Fruit fly (Drosophila melanogaster) whole organism, wandering third instar larva: ENCODE data around the gene CG43915.

Experiments
- Abd-B ChIP-seq: fragments of >200 bp; optimal IDR thresholded peaks from 2 replicates; lab custom pipeline; 2017; ENCODE audit warnings: missing biosample characterization, missing genetic modification characterization
- CG32264 ChIP-seq: fragments of 200-800 bp; sonication (Bioruptor generic); optimal IDR thresholded peaks from 2 replicates; lab custom pipeline; 2016; ENCODE audit warnings: missing biosample characterization, missing genetic modification characterization
- CrebA ChIP-seq: fragments of 200-800 bp; sonication (Bioruptor generic); optimal IDR thresholded peaks from 2 replicates; lab custom pipeline; 2016; ENCODE audit warnings: missing biosample characterization, mild to moderate bottlenecking, missing genetic modification characterization, borderline replicate concordance
- Dfd ChIP-seq: fragments of >200 bp; optimal IDR thresholded peaks from 2 replicates; lab custom pipeline; 2017; ENCODE audit warnings: missing biosample characterization, missing genetic modification characterization
- Dif ChIP-seq: fragments of 200-275, 200-300 bp; sonication (Bioruptor generic); optimal IDR thresholded peaks from 2 replicates; lab custom pipeline; 2018; ENCODE audit warnings: missing biosample characterization, missing genetic modification characterization; ENCODE audit not compliant: partially characterized antibody
- GATAd ChIP-seq: sonication (Bioruptor generic); optimal IDR thresholded peaks from 2 replicates; lab custom pipeline; 2016; ENCODE audit warnings: missing biosample characterization, missing genetic modification characterization
- Hr83 ChIP-seq: fragments of 200-300 bp; sonication (Bioruptor generic); optimal IDR thresholded peaks from 2 replicates; lab custom pipeline; 2016; ENCODE audit warnings: missing biosample characterization, mild to moderate bottlenecking, missing genetic modification characterization, moderate library complexity; ENCODE audit not compliant: poor library complexity, severe bottlenecking
- Mio ChIP-seq: sonication (Bioruptor generic); optimal IDR thresholded peaks from 2 replicates; lab custom pipeline; 2016; ENCODE audit warnings: missing biosample characterization, missing genetic modification characterization
- Myc ChIP-seq: fragments of >200 bp; optimal IDR thresholded peaks from 2 replicates; lab custom pipeline; 2017
- N ChIP-seq: fragments of >200 bp; optimal IDR thresholded peaks from 2 replicates; lab custom pipeline; 2018; ENCODE audit warnings: missing biosample characterization, missing external identifiers, missing genetic modification characterization
- OdsH ChIP-seq: fragments of 200-800 bp; sonication (Bioruptor generic); optimal IDR thresholded peaks from 2 replicates; lab custom pipeline; 2016; ENCODE audit warnings: missing biosample characterization, mild to moderate bottlenecking, missing genetic modification characterization
- Rel ChIP-seq, 2 experiments: fragments of 200-800 bp; sonication (Bioruptor generic) in 1 of 2; optimal IDR thresholded peaks; 2 replicates in 1 of 2; 3 replicates in 1 of 2; lab custom pipeline; 2016 to 2019; ENCODE audit warnings: mild to moderate bottlenecking in 2 of 2, missing biosample characterization in 2 of 2, missing genetic modification characterization in 2 of 2, moderate library complexity in 1 of 2
- Vsx2 ChIP-seq: fragments of 200-300, 225-300 bp; sonication (Bioruptor generic); optimal IDR thresholded peaks from 2 replicates; lab custom pipeline; 2018; ENCODE audit warnings: missing biosample characterization, missing genetic modification characterization; ENCODE audit not compliant: partially characterized antibody
- br ChIP-seq: fragments of 200-800 bp; sonication (Bioruptor generic); optimal IDR thresholded peaks from 2 replicates; lab custom pipeline; 2016; ENCODE audit warnings: missing biosample characterization, missing genetic modification characterization
- dl ChIP-seq, 2 experiments: fragments of 175-275, 200-275 bp in 1 of 2; fragments of 200-275 bp in 1 of 2; sonication (Bioruptor generic); optimal IDR thresholded peaks; lab custom pipeline; 2018; ENCODE audit warnings: mild to moderate bottlenecking in 2 of 2, missing biosample characterization in 2 of 2, missing genetic modification characterization in 2 of 2, moderate library complexity in 2 of 2; ENCODE audit not compliant: partially characterized antibody in 2 of 2, insufficient read depth in 1 of 2
- dmrt93B ChIP-seq: fragments of 200-800 bp; sonication (Bioruptor generic); optimal IDR thresholded peaks from 2 replicates; lab custom pipeline; 2018; ENCODE audit warnings: missing biosample characterization, mild to moderate bottlenecking, missing genetic modification characterization
- dsf ChIP-seq: sonication (Bioruptor generic); optimal IDR thresholded peaks from 2 replicates; lab custom pipeline; 2016; ENCODE audit warnings: missing biosample characterization, missing genetic modification characterization, borderline replicate concordance
- ey ChIP-seq: fragments of 200-800 bp; sonication (Bioruptor generic); optimal IDR thresholded peaks from 2 replicates; lab custom pipeline; 2016; ENCODE audit warnings: missing biosample characterization, missing genetic modification characterization
- foxo ChIP-seq, 2 experiments: fragments of 200-800 bp; sonication (Bioruptor generic); optimal IDR thresholded peaks; 2 replicates in 1 of 2; 3 replicates in 1 of 2; lab custom pipeline; 2016 to 2017; ENCODE audit warnings: missing biosample characterization in 2 of 2, missing genetic modification characterization in 2 of 2
- fru ChIP-seq: fragments of 200-800 bp; sonication (Bioruptor generic); optimal IDR thresholded peaks from 3 replicates; lab custom pipeline; 2016; ENCODE audit warnings: missing biosample characterization, mild to moderate bottlenecking, missing genetic modification characterization
- h ChIP-seq: fragments of 200-800 bp; sonication (Bioruptor generic); optimal IDR thresholded peaks from 3 replicates; lab custom pipeline; 2016; ENCODE audit warnings: missing biosample characterization, mild to moderate bottlenecking, missing genetic modification characterization
- jim ChIP-seq: fragments of 175-275, 200-325 bp; sonication (Bioruptor generic); optimal IDR thresholded peaks from 2 replicates; lab custom pipeline; 2016; ENCODE audit warnings: missing biosample characterization, mild to moderate bottlenecking, missing genetic modification characterization
- lola ChIP-seq: fragments of >200 bp; optimal IDR thresholded peaks from 2 replicates; lab custom pipeline; 2017; ENCODE audit warnings: missing biosample characterization, missing genetic modification characterization
- pan ChIP-seq: fragments of >200 bp; optimal IDR thresholded peaks from 2 replicates; lab custom pipeline; 2017
- psq ChIP-seq: fragments of 200-800 bp; sonication (Bioruptor generic); optimal IDR thresholded peaks from 3 replicates; lab custom pipeline; 2017; ENCODE audit warnings: missing biosample characterization, mild to moderate bottlenecking, missing genetic modification characterization, moderate library complexity
- rgr ChIP-seq: fragments of 200-800 bp; sonication (Bioruptor generic); optimal IDR thresholded peaks from 3 replicates; lab custom pipeline; 2016; ENCODE audit warnings: missing biosample characterization, mild to moderate bottlenecking, missing genetic modification characterization
- sage ChIP-seq: fragments of 200-800 bp; sonication (Bioruptor generic); optimal IDR thresholded peaks from 2 replicates; lab custom pipeline; 2016; ENCODE audit warnings: missing biosample characterization, mild to moderate bottlenecking, missing genetic modification characterization
- sv ChIP-seq: fragments of 200-800 bp; sonication (Bioruptor generic); optimal IDR thresholded peaks from 3 replicates; lab custom pipeline; 2016; ENCODE audit warnings: missing biosample characterization, missing genetic modification characterization
- tai ChIP-seq: sonication (Bioruptor generic); optimal IDR thresholded peaks from 2 replicates; lab custom pipeline; 2016; ENCODE audit warnings: missing biosample characterization, missing genetic modification characterization

The CG43915 gene

DNA sequence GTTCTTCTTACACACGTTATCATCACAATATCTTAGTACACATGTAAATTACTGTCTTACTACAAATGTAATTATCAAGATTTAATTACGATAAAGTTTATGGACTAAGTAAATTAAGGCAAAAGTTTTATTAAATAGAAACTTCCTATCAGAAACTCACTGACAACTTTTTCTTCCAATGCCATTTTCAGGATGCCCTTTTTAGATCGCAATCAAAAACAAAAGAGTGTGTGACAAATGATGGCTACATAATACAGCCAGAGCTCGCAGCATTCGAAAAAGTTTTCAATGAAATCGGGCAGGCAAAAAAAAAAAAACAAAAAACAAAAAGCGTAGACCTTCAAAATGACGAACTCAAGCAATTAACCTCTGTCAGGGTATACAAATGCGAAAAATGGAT, at the start of gene CG43915:
CG43915 (plus strand) TSS at position 301 of the 400 bp plus-strand sequence.
- TF ChIP-seq dmrt93B (GFP tag; lab: Kevin White, UChicago): no peak
- TF ChIP-seq Dif: no peak
- TF ChIP-seq psq: no peak
- no peak for TF ChIP-seq br (GFP tag; lab: Kevin White, UChicago)
- TF ChIP-seq Hr83 (GFP tag; lab: Kevin White, UChicago): no peak
- TF ChIP-seq Abd-B (GFP tag; lab: Kevin White, UChicago): no peak
- no peak for TF ChIP-seq Rel (GFP tag; optimal IDR thresholded peaks at IDR 0.05; lab: Kevin White, UChicago)
- no peak for TF ChIP-seq Rel (tag; optimal IDR thresholded peaks at IDR 0.05; lab: Kevin White, UChicago)
- TF ChIP-seq dsf (GFP tag; lab: Kevin White, UChicago): no peak
- no peak for TF ChIP-seq OdsH (GFP tag; lab: Kevin White, UChicago)
- no peak for TF ChIP-seq ey (GFP tag; lab: Kevin White, UChicago)
- no peak for TF ChIP-seq GATAd (GFP tag; lab: Kevin White, UChicago)
- TF ChIP-seq Myc: no peak
- TF ChIP-seq rgr: no peak
- no peak for TF ChIP-seq foxo (GFP tag; optimal IDR thresholded peaks at IDR 0.05; lab: Kevin White, UChicago)
- TF ChIP-seq lola (GFP tag; lab: Kevin White, UChicago): no peak
- TF ChIP-seq pan: no peak

- TF ChIP-seq CrebA (GFP tag; lab: Kevin White, UChicago) (peak; percentile 38), Dif (no peak), dmrt93B (GFP tag; lab: Kevin White, UChicago) (no peak), h (peak; percentile 39), N (no peak), Vsx2 (GFP tag; lab: Kevin White, UChicago) (no peak), Rel (GFP tag; optimal IDR thresholded peaks at IDR 0.05; lab: Kevin White, UChicago) (no peak), Rel (tag; optimal IDR thresholded peaks at IDR 0.05; lab: Kevin White, UChicago) (peak; percentile 93), sv (GFP tag; lab: Kevin White, UChicago) (no peak)
Measured at dm6 chr3L:3923631-3924274, 48.9 kb upstream of the CG43915 start.

- no peak for TF ChIP-seq foxo (GFP tag; optimal IDR thresholded peaks at IDR 0.05; lab: Kevin White, UChicago)
- no peak for TF ChIP-seq Rel (GFP tag; optimal IDR thresholded peaks at IDR 0.05; lab: Kevin White, UChicago)
- TF ChIP-seq Rel (tag; optimal IDR thresholded peaks at IDR 0.05; lab: Kevin White, UChicago): peak; percentile 16
Measured at dm6 chr3L:3925487-3925886, 47.2 kb upstream of the CG43915 start.

DNA sequence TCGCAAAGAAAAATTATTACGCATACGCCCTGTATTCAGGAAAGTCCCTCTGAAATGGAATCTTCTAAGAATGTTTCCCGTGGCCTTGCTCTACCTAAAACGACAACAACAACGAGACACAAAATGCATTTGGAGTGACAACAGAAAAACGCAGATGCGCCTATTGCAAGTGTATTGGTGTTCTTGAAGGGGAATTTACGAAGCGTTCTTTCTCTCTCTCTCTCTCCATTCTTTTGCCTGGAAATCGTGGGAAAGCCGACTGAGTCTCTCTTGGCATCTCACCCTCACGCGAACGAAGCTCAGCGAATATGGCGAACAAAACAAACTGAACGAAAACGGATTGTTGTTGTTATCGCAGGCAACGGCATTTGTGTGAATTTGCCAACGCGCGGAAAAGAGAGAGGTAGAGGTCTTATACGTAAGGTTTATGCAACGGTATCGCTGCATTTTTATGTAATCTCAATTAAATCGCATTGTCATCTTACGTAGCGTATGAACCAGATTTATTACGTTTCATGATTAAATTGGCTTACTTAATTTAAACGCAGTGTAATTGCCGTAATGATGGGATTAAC, 46.4 kb upstream of the CG43915 start:
- TF ChIP-seq psq: peak; percentile 72
- no peak for TF ChIP-seq br (GFP tag; lab: Kevin White, UChicago)
- TF ChIP-seq Dfd: no peak
- TF ChIP-seq fru (GFP tag; lab: Kevin White, UChicago): no peak
- no peak for TF ChIP-seq CG32264
- no peak for TF ChIP-seq Mio
- TF ChIP-seq Rel (GFP tag; optimal IDR thresholded peaks at IDR 0.05; lab: Kevin White, UChicago): no peak
- peak; percentile 69 for TF ChIP-seq Rel (tag; optimal IDR thresholded peaks at IDR 0.05; lab: Kevin White, UChicago)
- no peak for TF ChIP-seq jim (GFP tag; lab: Kevin White, UChicago)
- TF ChIP-seq sage (GFP tag; lab: Kevin White, UChicago): peak; percentile 6

DNA sequence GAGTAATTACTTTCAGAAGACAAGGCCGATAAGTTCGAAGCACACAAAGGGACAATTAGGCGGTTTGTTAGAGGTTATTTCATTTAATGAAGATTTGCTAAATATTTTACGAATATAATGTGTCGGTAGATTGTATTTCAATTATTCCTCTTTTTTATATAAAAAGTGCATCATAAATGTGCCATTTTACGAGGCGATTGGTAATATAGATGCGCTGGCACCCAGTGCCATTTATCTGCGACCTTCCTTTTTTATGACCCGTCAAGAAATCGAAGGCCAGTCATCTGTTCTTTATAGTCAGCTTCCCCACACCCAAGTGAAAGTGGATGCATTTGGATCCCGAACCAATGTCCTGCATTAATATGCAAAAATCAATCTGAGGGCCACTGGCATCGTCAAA, 45.2 kb upstream of the CG43915 start:
- TF ChIP-seq ey (GFP tag; lab: Kevin White, UChicago): no peak
- no peak for TF ChIP-seq tai (GFP tag; lab: Kevin White, UChicago)
- no peak for TF ChIP-seq dl (GFP tag; optimal IDR thresholded peaks at IDR 0.05; lab: Kevin White, UChicago; ENCODE audit: insufficient read depth in 1 of 2, partially characterized antibody in 2 of 2)
